Worm (Caenorhabditis elegans): ENCODE measurements around the gene Y62E10A.19.
"Not testable (repeated sequence)": the region's sequence is repeated elsewhere in the genome, so short reads cannot be mapped to it uniquely, and the experiment has no call there.

Y62E10A.19 gene

DNA sequence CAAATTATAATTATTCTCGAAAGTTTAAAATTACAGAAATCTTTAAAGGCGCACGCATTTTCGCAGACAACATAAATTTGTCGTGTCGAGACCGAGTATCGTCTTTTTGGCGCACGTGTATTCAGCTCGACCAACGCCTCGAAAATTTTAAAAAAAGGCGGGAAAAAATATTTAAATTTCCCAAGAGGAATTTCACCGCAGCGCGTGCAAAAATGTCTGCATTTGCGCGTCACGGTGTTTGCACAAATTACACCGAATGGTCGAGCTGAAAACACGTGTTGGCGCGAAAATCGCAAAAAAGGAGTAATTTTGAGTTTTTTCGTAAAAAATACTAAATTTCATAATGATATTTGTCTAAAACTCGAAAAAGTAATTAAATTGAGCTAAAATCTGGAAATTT is 42.6 kb upstream of the Y62E10A.19 start:
- TF ChIP-seq C34F6.9 (tag; optimal IDR thresholded peaks at IDR 0.05) (no peak), unc-62 (GFP tag; optimal IDR thresholded peaks at IDR 0.05) (no peak), nhr-77 (tag; optimal IDR thresholded peaks at IDR 0.05) (no peak), nhr-25 (tag; optimal IDR thresholded peaks at IDR 0.05) (no peak), zag-1 (tag; optimal IDR thresholded peaks at IDR 0.05) (no peak), ceh-82 (tag; optimal IDR thresholded peaks at IDR 0.05) (no peak), nhr-129 (tag; optimal IDR thresholded peaks at IDR 0.05) (no peak), fos-1 (tag; optimal IDR thresholded peaks at IDR 0.05) (no peak), nhr-12 (tag; optimal IDR thresholded peaks at IDR 0.05) (no peak), lsy-2 (tag; optimal IDR thresholded peaks at IDR 0.05) (no peak), alr-1 (tag; optimal IDR thresholded peaks at IDR 0.05) (no peak), lin-39 (tag; optimal IDR thresholded peaks at IDR 0.05) (no peak)

DNA sequence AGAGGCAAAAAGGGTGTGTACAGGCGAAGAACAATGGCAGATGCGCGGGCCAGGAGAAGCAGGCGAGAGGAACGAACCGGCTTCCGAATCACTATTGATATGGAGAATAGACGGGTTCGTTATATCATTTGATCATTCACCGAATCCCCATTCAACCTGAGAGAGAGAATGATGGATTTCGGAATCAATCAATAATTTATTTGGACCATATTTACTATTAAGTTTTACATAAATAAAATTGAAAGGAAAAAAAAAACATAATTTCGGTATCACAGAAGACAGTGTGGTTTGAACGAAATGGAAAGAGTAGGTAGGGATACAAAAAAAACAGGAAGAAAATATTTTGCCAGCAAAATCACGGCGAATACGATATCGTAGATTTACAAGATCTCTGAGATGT is 37.2 kb upstream of the Y62E10A.19 start, which contains the start of gene mam-3:
TSS of gene mam-3 (minus strand) at position 101 of the 400 bp plus-strand sequence.
- no peak for TF ChIP-seq lin-11 (tag; optimal IDR thresholded peaks at IDR 0.05)
- TF ChIP-seq ceh-16 (tag; optimal IDR thresholded peaks at IDR 0.05) = no peak
- TF ChIP-seq blmp-1 (tag; optimal IDR thresholded peaks at IDR 0.05; ENCODE audit: insufficient read depth) = no peak
- TF ChIP-seq fos-1 (tag; optimal IDR thresholded peaks at IDR 0.05) = no peak
- TF ChIP-seq ceh-82 (tag; optimal IDR thresholded peaks at IDR 0.05) = no peak
- TF ChIP-seq alr-1 (tag; optimal IDR thresholded peaks at IDR 0.05) = no peak
- TF ChIP-seq C34F6.9 (tag; optimal IDR thresholded peaks at IDR 0.05) = no peak
- TF ChIP-seq unc-39 (tag; optimal IDR thresholded peaks at IDR 0.05) = no peak
- TF ChIP-seq egl-27 (tag; optimal IDR thresholded peaks at IDR 0.05) = no peak
- no peak for TF ChIP-seq lsy-2 (tag; optimal IDR thresholded peaks at IDR 0.05)
- TF ChIP-seq ztf-1 (GFP tag; conservative IDR thresholded peaks at IDR 0.05) = no peak
- no peak for TF ChIP-seq nhr-23 (tag; optimal IDR thresholded peaks at IDR 0.05)
- TF ChIP-seq aly-2 (tag; optimal IDR thresholded peaks at IDR 0.05) = no peak
- no peak for TF ChIP-seq nhr-129 (tag; optimal IDR thresholded peaks at IDR 0.05)
- no peak for TF ChIP-seq nhr-21 (tag; optimal IDR thresholded peaks at IDR 0.05)

DNA sequence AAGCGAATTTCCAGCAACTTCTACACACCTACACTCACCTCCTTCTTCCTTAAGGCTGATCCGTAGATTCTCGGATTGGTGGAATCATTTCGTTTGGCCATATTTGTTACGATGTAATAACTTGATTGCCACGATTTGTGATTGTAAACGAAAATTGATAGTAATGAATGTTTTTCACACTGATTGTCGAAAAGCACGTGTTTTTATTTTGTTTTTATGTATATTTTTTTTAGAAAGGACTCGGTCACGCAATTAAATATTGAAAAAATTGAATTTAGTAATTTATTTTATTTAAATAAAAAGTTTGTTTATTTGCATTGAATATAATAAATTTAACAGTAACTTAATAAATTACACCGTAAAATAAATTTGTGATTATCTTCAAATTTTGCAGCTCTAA is 25.8 kb upstream of the Y62E10A.19 start, which contains the start of gene K09B11.5:
TSS of gene K09B11.5 (minus strand) at position 101 of the 400 bp plus-strand sequence.
- TF ChIP-seq sma-9 (GFP tag; optimal IDR thresholded peaks at IDR 0.05); sma-9 (tag; optimal IDR thresholded peaks at IDR 0.05); crh-2 (tag; optimal IDR thresholded peaks at IDR 0.05); mab-5 (tag; optimal IDR thresholded peaks at IDR 0.05): not testable (repeated sequence)

DNA sequence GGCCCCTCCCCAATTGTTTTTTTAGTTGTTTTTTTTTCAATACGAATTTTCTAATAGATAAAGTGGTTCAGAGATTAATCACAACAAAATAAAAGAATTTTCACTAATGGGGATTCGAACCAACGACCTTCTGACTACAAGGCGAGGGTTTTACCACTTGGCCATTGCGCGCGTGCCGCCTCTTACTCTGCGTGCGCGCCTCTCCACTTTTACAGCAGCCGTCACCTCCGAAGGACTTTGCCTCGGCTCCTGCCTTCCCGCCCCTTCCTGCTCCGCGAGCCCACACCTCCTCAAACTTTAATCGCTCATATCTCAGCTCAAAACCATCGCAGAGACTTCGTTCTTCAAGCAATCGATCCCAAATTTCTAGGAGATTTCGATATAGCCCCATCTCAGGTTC is 22.0 kb upstream of the Y62E10A.19 start:
- TF ChIP-seq lin-13 (GFP tag; optimal IDR thresholded peaks at IDR 0.05) (peak; percentile 39), unc-55 (GFP tag; optimal IDR thresholded peaks at IDR 0.05) (peak; percentile 28), snpc-4 (tag; optimal IDR thresholded peaks at IDR 0.05) (peak; percentile 84)

DNA sequence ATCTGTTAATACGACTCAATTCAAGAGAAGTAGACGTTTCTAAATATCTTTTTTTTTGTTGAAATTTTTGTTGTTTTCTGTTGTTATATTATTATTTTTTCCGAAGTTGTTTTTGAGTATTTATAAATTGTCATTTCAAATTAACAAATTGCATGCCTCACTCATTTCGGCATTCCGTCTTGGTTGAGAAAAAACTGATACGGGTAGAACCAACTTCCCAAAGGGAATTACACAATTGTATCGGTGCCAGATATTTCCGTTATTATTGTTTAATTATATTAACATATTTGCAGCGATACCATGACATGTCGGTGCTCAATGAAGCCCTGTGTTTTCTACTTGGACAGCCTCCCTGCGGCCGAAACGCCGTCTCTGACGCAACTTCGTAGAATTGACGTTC is 21.1 kb upstream of the Y62E10A.19 start, which contains the start of gene K09B11.4:
TSS of gene K09B11.4 (plus strand) at position 301 of the 400 bp plus-strand sequence.
- no peak for TF ChIP-seq ceh-16 (tag; optimal IDR thresholded peaks at IDR 0.05)
- TF ChIP-seq lsy-2 (tag; optimal IDR thresholded peaks at IDR 0.05) = no peak
- TF ChIP-seq crh-2 (tag; optimal IDR thresholded peaks at IDR 0.05) = no peak
- TF ChIP-seq ztf-11 (tag; optimal IDR thresholded peaks at IDR 0.05) = no peak
- no peak for TF ChIP-seq egl-27 (tag; optimal IDR thresholded peaks at IDR 0.05)
- no peak for TF ChIP-seq mbf-1 (tag; optimal IDR thresholded peaks at IDR 0.05)
- no peak for TF ChIP-seq fos-1 (tag; optimal IDR thresholded peaks at IDR 0.05)
- TF ChIP-seq nhr-237 (tag; optimal IDR thresholded peaks at IDR 0.05) = no peak
- TF ChIP-seq ama-1 (optimal IDR thresholded peaks at IDR 0.05) = no peak
- TF ChIP-seq blmp-1 (tag; optimal IDR thresholded peaks at IDR 0.05; ENCODE audit: insufficient read depth) = no peak
- TF ChIP-seq unc-55 (GFP tag; optimal IDR thresholded peaks at IDR 0.05) = no peak
- TF ChIP-seq nhr-23 (tag; optimal IDR thresholded peaks at IDR 0.05) = no peak
- no peak for TF ChIP-seq mdl-1 (tag; optimal IDR thresholded peaks at IDR 0.05)
- no peak for TF ChIP-seq nhr-10 (tag; optimal IDR thresholded peaks at IDR 0.05)
- TF ChIP-seq F13H6.1 (tag; optimal IDR thresholded peaks at IDR 0.05) = no peak
- no peak for TF ChIP-seq nhr-77 (tag; optimal IDR thresholded peaks at IDR 0.05)
- no peak for TF ChIP-seq peb-1 (tag; optimal IDR thresholded peaks at IDR 0.05)
- no peak for TF ChIP-seq lin-13 (GFP tag; optimal IDR thresholded peaks at IDR 0.05)
- TF ChIP-seq ztf-1 (GFP tag; conservative IDR thresholded peaks at IDR 0.05) = no peak

Measured in whole organism, L2 larva.